Worm (Caenorhabditis elegans) whole organism, L4/young adult: Measurements from ENCODE around the gene F20B6.10.

ENCODE experiments used
- W03F9.2 ChIP-seq: fragments of 150-350 bp; optimal IDR thresholded peaks from 2 replicates; lab custom pipeline; 2014; ENCODE audit warnings: missing biosample characterization, missing genetic modification characterization
- dao-5 ChIP-seq: sonication (generic microtip); optimal IDR thresholded peaks from 2 replicates; lab custom pipeline; 2016; ENCODE audit warnings: missing genotype, missing genetic modification characterization, moderate library complexity, missing compliant biosample characterization

ce11 chrX:4246867-4247591, 30.0 kb upstream of the F20B6.10 start, which contains the start of gene F48D6.4:
- peak; percentile 44 for TF ChIP-seq dao-5 (tag; lab: Kevin White, UChicago)
- TF ChIP-seq W03F9.2 (tag; lab: Kevin White, UChicago): no peak
